Fruit fly (Drosophila melanogaster): ENCODE measurements around the gene CG32407.

dm6 chr3L:5899305-5899704, 22.6 kb upstream of the CG32407 start, which contains the start of gene CG32409:
- TF ChIP-seq Mnt (GFP tag; optimal IDR thresholded peaks at IDR 0.05) (peak; percentile 98), cnc (optimal IDR thresholded peaks at IDR 0.05) (no peak), cic (GFP tag; optimal IDR thresholded peaks at IDR 0.05) (no peak), CG5204 (GFP tag; optimal IDR thresholded peaks at IDR 0.05) (no peak), kay (GFP tag; ENCODE audit: borderline replicate concordance) (no peak), Hr96 (GFP tag; optimal IDR thresholded peaks at IDR 0.05) (no peak), CG1620 (GFP tag; optimal IDR thresholded peaks at IDR 0.05) (no peak)

All from whole organism, adult.